Fruit fly (Drosophila melanogaster): ENCODE data around the gene CG4022.
A peak's percentile ranks its signal among the peaks of the same experiment; 100 is the strongest.

Gene CG4022

DNA sequence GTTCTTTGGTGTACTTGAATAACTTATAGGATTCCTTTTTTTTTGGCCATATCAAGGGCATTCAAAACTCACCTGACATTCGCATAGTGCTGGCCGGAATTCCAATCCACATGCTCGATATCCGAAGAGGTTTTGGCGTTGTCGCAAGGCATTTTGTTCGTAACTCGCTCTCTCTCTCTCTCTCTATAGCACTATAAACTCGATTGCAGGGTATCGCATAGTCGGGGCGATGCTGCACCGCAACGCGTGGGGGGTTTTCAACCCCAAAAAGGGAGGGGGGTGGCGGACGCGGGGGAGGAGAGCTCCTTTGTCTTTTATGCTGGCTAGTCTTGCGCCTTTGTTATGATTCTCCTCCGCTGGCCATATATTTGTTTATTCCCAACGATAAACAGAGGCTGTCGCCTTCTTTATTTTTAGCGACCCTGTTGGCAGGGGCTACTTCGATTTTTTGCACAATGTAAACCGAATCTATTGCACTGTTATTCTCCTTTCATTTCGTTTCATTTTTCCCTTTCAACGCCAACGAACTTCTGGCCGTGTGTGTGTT is 12.1 kb downstream of the CG4022 start (continued):
- peak; percentile 4 for TF ChIP-seq phol (tag; optimal IDR thresholded peaks at IDR 0.05)
- TF ChIP-seq Hand (GFP tag; optimal IDR thresholded peaks at IDR 0.05) = no peak
- TF ChIP-seq Hr78 (GFP tag; optimal IDR thresholded peaks at IDR 0.05) = no peak
- no peak for TF ChIP-seq CG2678 (tag; optimal IDR thresholded peaks at IDR 0.05)
- TF ChIP-seq kay (GFP tag; optimal IDR thresholded peaks at IDR 0.05) = no peak
- no peak for TF ChIP-seq cwo (GFP tag; optimal IDR thresholded peaks at IDR 0.05)
- no peak for TF ChIP-seq Taf1 (GFP tag; IDR thresholded peaks at IDR 0.05)
- TF ChIP-seq CG1832 (GFP tag; optimal IDR thresholded peaks at IDR 0.05) = no peak
- TF ChIP-seq Dp (GFP tag; optimal IDR thresholded peaks at IDR 0.05) = no peak
- no peak for TF ChIP-seq CG2120 (GFP tag; optimal IDR thresholded peaks at IDR 0.05)
- TF ChIP-seq tin (GFP tag; optimal IDR thresholded peaks at IDR 0.05) = no peak
- TF ChIP-seq CG7963 (GFP tag; IDR thresholded peaks at IDR 0.05; ENCODE audit: partially characterized antibody) = no peak
- no peak for TF ChIP-seq Ssrp (tag; optimal IDR thresholded peaks at IDR 0.05)
- TF ChIP-seq CG4707 (GFP tag; optimal IDR thresholded peaks at IDR 0.05) = no peak
- peak; percentile 12 for TF ChIP-seq CG4820 (GFP tag; optimal IDR thresholded peaks at IDR 0.05)
- TF ChIP-seq ems (GFP tag; optimal IDR thresholded peaks at IDR 0.05) = no peak
- no peak for TF ChIP-seq Stat92E (GFP tag; optimal IDR thresholded peaks at IDR 0.05)
- TF ChIP-seq odd (GFP tag; optimal IDR thresholded peaks at IDR 0.05) = no peak
- TF ChIP-seq Spps (tag; optimal IDR thresholded peaks at IDR 0.05) = no peak
- 0 out of 2 replicates have a peak, but pooled peaks have one; percentile 20 for TF ChIP-seq slbo (GFP tag; IDR thresholded peaks at IDR 0.05)
- TF ChIP-seq CTCF (GFP tag; optimal IDR thresholded peaks at IDR 0.05) = no peak
- peak; percentile 14 to 17 for TF ChIP-seq Trl (optimal IDR thresholded peaks at IDR 0.05)
- TF ChIP-seq Trl (GFP tag; optimal IDR thresholded peaks at IDR 0.05) = no peak
- TF ChIP-seq zen2 (GFP tag; IDR thresholded peaks at IDR 0.05; ENCODE audit: partially characterized antibody) = no peak
- no peak for TF ChIP-seq CG14860 (GFP tag; IDR thresholded peaks at IDR 0.05; ENCODE audit: partially characterized antibody)
- no peak for TF ChIP-seq mam (GFP tag; optimal IDR thresholded peaks at IDR 0.05)
- no peak for TF ChIP-seq CG8290 (GFP tag; optimal IDR thresholded peaks at IDR 0.05)
- TF ChIP-seq CG8290 (tag; optimal IDR thresholded peaks at IDR 0.05) = peak in 1 of 2 experiments; percentile 25
- TF ChIP-seq CG14710 (tag; optimal IDR thresholded peaks at IDR 0.05) = no peak
- TF ChIP-seq CG32772 (GFP tag; IDR thresholded peaks at IDR 0.05) = no peak
- no peak for TF ChIP-seq unpg (GFP tag; optimal IDR thresholded peaks at IDR 0.05)
- 0 out of 3 replicates have a peak, but pooled peaks have one; percentile 45 for TF ChIP-seq CG2199 (GFP tag; IDR thresholded peaks at IDR 0.05)
- TF ChIP-seq sob (GFP tag; IDR thresholded peaks at IDR 0.05) = no peak
- no peak for TF ChIP-seq tna (GFP tag; IDR thresholded peaks at IDR 0.05; ENCODE audit: partially characterized antibody)
- TF ChIP-seq dmrt11E (tag; optimal IDR thresholded peaks at IDR 0.05) = no peak
- no peak for TF ChIP-seq danr (GFP tag; IDR thresholded peaks at IDR 0.05)
- TF ChIP-seq br (optimal IDR thresholded peaks at IDR 0.05) = no peak
- no peak for TF ChIP-seq NC2β (GFP tag; optimal IDR thresholded peaks at IDR 0.05)
- no peak for TF ChIP-seq CG17912 (GFP tag; optimal IDR thresholded peaks at IDR 0.05)
- no peak for TF ChIP-seq CG17186 (GFP tag; optimal IDR thresholded peaks at IDR 0.05)
- peak; percentile 35 for TF ChIP-seq CG10274 (GFP tag; optimal IDR thresholded peaks at IDR 0.05)
- no peak for TF ChIP-seq abd-A (tag; optimal IDR thresholded peaks at IDR 0.05)
- TF ChIP-seq CG12236 (GFP tag; optimal IDR thresholded peaks at IDR 0.05) = no peak
- no peak for TF ChIP-seq CG4617 (GFP tag; optimal IDR thresholded peaks at IDR 0.05; ENCODE audit: borderline replicate concordance)
- TF ChIP-seq CG18262 (tag; optimal IDR thresholded peaks at IDR 0.05) = peak; percentile 0
- TF ChIP-seq slp2 (GFP tag; optimal IDR thresholded peaks at IDR 0.05) = no peak
- TF ChIP-seq Nf-YB (GFP tag; optimal IDR thresholded peaks at IDR 0.05) = no peak
- 0 out of 2 replicates have a peak, but pooled peaks have one; percentile 20 for TF ChIP-seq CG16779 (GFP tag; IDR thresholded peaks at IDR 0.05)
- no peak for TF ChIP-seq emc (GFP tag; optimal IDR thresholded peaks at IDR 0.05)
- TF ChIP-seq CG14441 (GFP tag; IDR thresholded peaks at IDR 0.05) = 0 out of 2 replicates have a peak, but pooled peaks have one; percentile 8
- no peak for TF ChIP-seq CG7372 (GFP tag; IDR thresholded peaks at IDR 0.05)

Measured in whole organism, embryonic.